Fruit fly (Drosophila melanogaster) whole organism, embryonic: Measurements from ENCODE around the gene Klp67A.
A peak's percentile ranks its signal among the peaks of the same experiment; 100 is the strongest.

Experiments
- Atf6 ChIP-seq: fragments of 200-800 bp; sonication (Bioruptor generic); IDR thresholded peaks from 2 replicates; pipeline ENCODE4 v1.3.6; 2022; ENCODE audit warnings: missing biosample characterization, missing genetic modification characterization
- Bgb ChIP-seq: fragments of 200-800 bp; sonication (Bioruptor generic); IDR thresholded peaks from 2 replicates; pipeline ENCODE4 v1.3.6; 2022; ENCODE audit warnings: missing biosample characterization, missing genetic modification characterization; ENCODE audit not compliant: partially characterized antibody
- CG10147 ChIP-seq: fragments of 200-800 bp; sonication (Bioruptor generic); optimal IDR thresholded peaks from 2 replicates; lab custom pipeline; 2019; ENCODE audit warnings: missing biosample characterization, mild to moderate bottlenecking, missing genetic modification characterization, moderate library complexity
- CG10209 ChIP-seq: fragments of 200-800 bp; sonication (Bioruptor generic); optimal IDR thresholded peaks from 3 replicates; lab custom pipeline; 2017; ENCODE audit warnings: missing biosample characterization, mild to moderate bottlenecking, missing genetic modification characterization, missing genetic modification reagents
- CG10979 ChIP-seq: fragments of 200-800 bp; sonication (Bioruptor generic); optimal IDR thresholded peaks from 2 replicates; lab custom pipeline; 2018; ENCODE audit warnings: missing biosample characterization, mild to moderate bottlenecking, missing genetic modification characterization, moderate library complexity
- CG11696 ChIP-seq: fragments of 200-800 bp; sonication (Bioruptor generic); IDR thresholded peaks from 2 replicates; pipeline ENCODE4 v1.3.6; 2022; ENCODE audit warnings: missing biosample characterization, missing genetic modification characterization
- CG1233 ChIP-seq: fragments of 200-800 bp; sonication (Bioruptor generic); optimal IDR thresholded peaks from 4 replicates; lab custom pipeline; 2018; ENCODE audit warnings: missing biosample characterization, mild to moderate bottlenecking, missing genetic modification characterization
- CG12391 ChIP-seq: fragments of 200-800 bp; sonication (Bioruptor generic); optimal IDR thresholded peaks from 3 replicates; lab custom pipeline; 2018; ENCODE audit warnings: missing biosample characterization, mild to moderate bottlenecking, missing genetic modification characterization, moderate library complexity
- CG12942 ChIP-seq: fragments of 200-800 bp; sonication (Bioruptor generic); optimal IDR thresholded peaks from 3 replicates; lab custom pipeline; 2016; ENCODE audit warnings: missing biosample characterization, missing genetic modification characterization
- CG14441 ChIP-seq: fragments of 200-800 bp; sonication (Bioruptor generic); IDR thresholded peaks from 2 replicates; pipeline ENCODE4 v1.3.6; 2022; ENCODE audit warnings: missing biosample characterization, missing genetic modification characterization
- CG14860 ChIP-seq: fragments of 200-800 bp; sonication (Bioruptor generic); IDR thresholded peaks from 3 replicates; pipeline ENCODE4 v1.3.6; 2022; ENCODE audit warnings: missing biosample characterization, missing genetic modification characterization; ENCODE audit not compliant: partially characterized antibody
- CG16813 ChIP-seq: fragments of 200-800 bp; sonication (Bioruptor generic); IDR thresholded peaks from 3 replicates; pipeline ENCODE4 v1.3.6; 2022; ENCODE audit warnings: missing biosample characterization, missing genetic modification characterization; ENCODE audit not compliant: partially characterized antibody
- CG17186 ChIP-seq: fragments of 200-800 bp; sonication (Bioruptor generic); optimal IDR thresholded peaks from 3 replicates; lab custom pipeline; 2017; ENCODE audit warnings: missing biosample characterization, missing genetic modification reagents, missing genetic modification characterization
- CG33557 ChIP-seq: fragments of 200-800 bp; sonication (Bioruptor generic); optimal IDR thresholded peaks from 2 replicates; lab custom pipeline; 2019; ENCODE audit warnings: missing biosample characterization, mild to moderate bottlenecking, missing genetic modification characterization, moderate library complexity
- CG4404 ChIP-seq: fragments of 200-800 bp; sonication (Bioruptor generic); IDR thresholded peaks from 2 replicates; pipeline ENCODE4 v1.3.6; 2022; ENCODE audit warnings: missing biosample characterization, missing genetic modification characterization
- CG4854 ChIP-seq: fragments of 200-800 bp; sonication (Bioruptor generic); optimal IDR thresholded peaks from 2 replicates; lab custom pipeline; 2016; ENCODE audit warnings: missing biosample characterization, missing genetic modification characterization, inconsistent platforms
- CG7745 ChIP-seq: fragments of 200-800 bp; sonication (Bioruptor generic); optimal IDR thresholded peaks from 2 replicates; lab custom pipeline; 2018; ENCODE audit warnings: missing biosample characterization, mild to moderate bottlenecking, missing genetic modification characterization, moderate library complexity
- CG9876 ChIP-seq: fragments of 200-800 bp; sonication (Bioruptor generic); optimal IDR thresholded peaks from 2 replicates; lab custom pipeline; 2016; ENCODE audit warnings: missing biosample characterization, missing genetic modification characterization
- CHES-1-like ChIP-seq: fragments of 200-800 bp; sonication (Bioruptor generic); optimal IDR thresholded peaks from 2 replicates; lab custom pipeline; 2016; ENCODE audit warnings: missing biosample characterization, missing genetic modification characterization
- Dip3 ChIP-seq: fragments of 200-800 bp; sonication (Bioruptor generic); optimal IDR thresholded peaks from 3 replicates; lab custom pipeline; 2016; ENCODE audit warnings: missing biosample characterization, missing genetic modification characterization
- Dll ChIP-seq: fragments of 200-800 bp; sonication (Bioruptor generic); IDR thresholded peaks from 4 replicates; pipeline ENCODE4 v1.3.6; 2022; ENCODE audit warnings: missing biosample characterization, missing genetic modification characterization; ENCODE audit not compliant: partially characterized antibody
- Drgx ChIP-seq: fragments of 200-800 bp; sonication (Bioruptor generic); IDR thresholded peaks from 2 replicates; pipeline ENCODE4 v1.3.6; 2022; ENCODE audit warnings: missing biosample characterization, missing genetic modification characterization
- E2f2 ChIP-seq: fragments of 200-800 bp; sonication (Bioruptor generic); IDR thresholded peaks from 2 replicates; pipeline ENCODE4 v1.3.6; 2022; ENCODE audit warnings: missing biosample characterization, missing genetic modification characterization
- Elba2 ChIP-seq: fragments of 200-800 bp; sonication (Bioruptor generic); optimal IDR thresholded peaks from 3 replicates; lab custom pipeline; 2016; ENCODE audit warnings: missing biosample characterization, missing genetic modification characterization
- HLH4C ChIP-seq: fragments of 200-800 bp; sonication (Bioruptor generic); IDR thresholded peaks from 3 replicates; pipeline ENCODE4 v1.3.6; 2022; ENCODE audit warnings: missing biosample characterization, missing genetic modification characterization; ENCODE audit not compliant: partially characterized antibody
- HLHmδ ChIP-seq: fragments of 200-800 bp; sonication (Bioruptor generic); optimal IDR thresholded peaks from 2 replicates; lab custom pipeline; 2018; ENCODE audit warnings: missing biosample characterization, mild to moderate bottlenecking, missing genetic modification characterization, moderate library complexity
- Hsf ChIP-seq: fragments of 200-800 bp; sonication (Bioruptor generic); optimal IDR thresholded peaks from 3 replicates; lab custom pipeline; 2016; ENCODE audit warnings: missing biosample characterization, missing genetic modification characterization
- Poxn ChIP-seq: fragments of 200-800 bp; sonication (Bioruptor generic); IDR thresholded peaks from 2 replicates; pipeline ENCODE4 v1.3.6; 2022; ENCODE audit warnings: missing biosample characterization, missing genetic modification characterization
- Ssrp ChIP-seq: fragments of 200-800 bp; sonication (Bioruptor generic); optimal IDR thresholded peaks from 2 replicates; lab custom pipeline; 2018; ENCODE audit warnings: missing biosample characterization, mild to moderate bottlenecking, missing genetic modification characterization, moderate library complexity
- Stat92E ChIP-seq, 3 experiments: fragments of >200 bp in 2 of 3; fragments of 200-800 bp in 1 of 3; sonication (Bioruptor generic) in 1 of 3; optimal IDR thresholded peaks; 2 replicates each; lab custom pipeline; 2017 to 2019; ENCODE audit warnings: missing biosample characterization in 3 of 3, missing genetic modification characterization in 3 of 3, mild to moderate bottlenecking in 1 of 3, moderate library complexity in 1 of 3
- ase ChIP-seq: fragments of 200-800 bp; sonication (Bioruptor generic); IDR thresholded peaks from 3 replicates; pipeline ENCODE4 v1.3.6; 2022; ENCODE audit warnings: missing biosample characterization, missing genetic modification characterization
- chm ChIP-seq: fragments of 200-800 bp; sonication (Bioruptor generic); IDR thresholded peaks from 2 replicates; pipeline ENCODE4 v1.3.6; 2022; ENCODE audit warnings: missing biosample characterization, missing genetic modification characterization
- cwo ChIP-seq: fragments of 200-800 bp; sonication (Bioruptor generic); optimal IDR thresholded peaks from 3 replicates; lab custom pipeline; 2017; ENCODE audit warnings: missing biosample characterization, missing genetic modification characterization, mild to moderate bottlenecking, moderate library complexity, missing genetic modification reagents
- ind ChIP-seq: fragments of 200-800 bp; sonication (Bioruptor generic); optimal IDR thresholded peaks from 3 replicates; lab custom pipeline; 2016; ENCODE audit warnings: missing biosample characterization, missing genetic modification characterization
- kay ChIP-seq: fragments of 200-800 bp; sonication (Bioruptor generic); optimal IDR thresholded peaks from 2 replicates; lab custom pipeline; 2016; ENCODE audit warnings: missing biosample characterization, missing genetic modification characterization
- klu ChIP-seq: fragments of 200-800 bp; sonication (Bioruptor generic); IDR thresholded peaks from 2 replicates; pipeline ENCODE4 v1.3.6; 2022; ENCODE audit warnings: missing biosample characterization, missing genetic modification characterization
- lov ChIP-seq, 2 experiments: fragments of 200-800 bp in 1 of 2; fragments of >200 bp in 1 of 2; sonication (Bioruptor generic) in 1 of 2; IDR thresholded peaks in 1 of 2; optimal IDR thresholded peaks in 1 of 2; 2 replicates in 1 of 2; 3 replicates in 1 of 2; pipeline versions ENCODE4 v1.3.6 to Lab custom; 2017 to 2022; ENCODE audit warnings: missing biosample characterization in 1 of 2, missing genetic modification characterization in 1 of 2
- p53 ChIP-seq: fragments of 200-800 bp; sonication (Bioruptor generic); optimal IDR thresholded peaks from 2 replicates; lab custom pipeline; 2016; ENCODE audit warnings: missing biosample characterization, missing genetic modification characterization
- pb ChIP-seq: fragments of 200-800 bp; sonication (Bioruptor generic); optimal IDR thresholded peaks from 3 replicates; lab custom pipeline; 2016; ENCODE audit warnings: missing biosample characterization, missing genetic modification characterization
- psq ChIP-seq: fragments of 200-800 bp; sonication (Bioruptor generic); optimal IDR thresholded peaks from 2 replicates; lab custom pipeline; 2017; ENCODE audit warnings: missing biosample characterization, missing genetic modification characterization
- ro ChIP-seq: fragments of 200-800 bp; sonication (Bioruptor generic); IDR thresholded peaks from 2 replicates; pipeline ENCODE4 v1.3.6; 2022; ENCODE audit warnings: missing biosample characterization, missing genetic modification characterization
- salm ChIP-seq: fragments of 200-800 bp; sonication (Bioruptor generic); optimal IDR thresholded peaks from 2 replicates; lab custom pipeline; 2018; ENCODE audit warnings: missing biosample characterization, mild to moderate bottlenecking, missing genetic modification characterization
- slbo ChIP-seq: fragments of 200-800 bp; sonication (Bioruptor generic); IDR thresholded peaks from 2 replicates; pipeline ENCODE4 v1.3.6; 2022; ENCODE audit warnings: missing biosample characterization, missing genetic modification characterization
- sug ChIP-seq: fragments of 200-800 bp; optimal IDR thresholded peaks from 2 replicates; lab custom pipeline; 2019; ENCODE audit warnings: missing biosample characterization, mild to moderate bottlenecking, missing genetic modification characterization, moderate library complexity
- tll ChIP-seq, 2 experiments: fragments of 200-800 bp in 1 of 2; fragments of >200 bp in 1 of 2; sonication (Bioruptor generic) in 1 of 2; optimal IDR thresholded peaks; 2 replicates each; lab custom pipeline; 2017 to 2019; ENCODE audit warnings: missing biosample characterization in 2 of 2, missing genetic modification characterization in 2 of 2, mild to moderate bottlenecking in 1 of 2, moderate library complexity in 1 of 2
- ttk ChIP-seq: fragments of 200-800 bp; sonication (Bioruptor generic); IDR thresholded peaks from 2 replicates; pipeline ENCODE4 v2.1.2; 2022; ENCODE audit warnings: missing biosample characterization, missing genetic modification characterization
- tup ChIP-seq: fragments of 200-800 bp; sonication (Bioruptor generic); optimal IDR thresholded peaks from 2 replicates; lab custom pipeline; 2016; ENCODE audit warnings: missing biosample characterization, mild to moderate bottlenecking, missing genetic modification characterization, moderate library complexity
- wdn ChIP-seq: fragments of 200-800 bp; sonication (Bioruptor generic); IDR thresholded peaks from 2 replicates; pipeline ENCODE4 v1.3.6; 2022; ENCODE audit warnings: missing biosample characterization, missing genetic modification characterization
- wek ChIP-seq: fragments of 200-800 bp; sonication (Bioruptor generic); optimal IDR thresholded peaks from 3 replicates; lab custom pipeline; 2018; ENCODE audit warnings: missing biosample characterization, mild to moderate bottlenecking, missing genetic modification characterization, moderate library complexity

The Klp67A gene

dm6 chr3L:9397156-9397555, 30.3 kb upstream of the Klp67A start (continued):
- TF ChIP-seq ttk (GFP tag; lab: Robert Waterston, UW) (no peak), tll (GFP tag; optimal IDR thresholded peaks at IDR 0.05; lab: Kevin White, UChicago) (no peak), Dip3 (GFP tag; lab: Kevin White, UChicago) (no peak), slbo (GFP tag; lab: Robert Waterston, UW) (no peak; the same call in 1 of the 2 replicates), Hsf (GFP tag; lab: Kevin White, UChicago) (no peak), wek (GFP tag; lab: Kevin White, UChicago) (peak; percentile 79), CG7745 (no peak), CG17186 (GFP tag; lab: Kevin White, UChicago) (peak; percentile 38), ind (GFP tag; lab: Kevin White, UChicago) (no peak), Poxn (GFP tag; lab: Robert Waterston, UW) (no peak), salm (tag; lab: Kevin White, UChicago) (peak; percentile 29), wdn (GFP tag; lab: Robert Waterston, UW) (0 out of 2 replicates have a peak, but pooled peaks have one; percentile 28), CG4854 (GFP tag; lab: Kevin White, UChicago) (peak; percentile 66), kay (GFP tag; lab: Kevin White, UChicago) (peak; percentile 12), CG16813 (GFP tag; lab: Robert Waterston, UW) (no peak), p53 (GFP tag; lab: Kevin White, UChicago) (no peak), CG1233 (GFP tag; lab: Kevin White, UChicago) (peak; percentile 75), chm (GFP tag; lab: Robert Waterston, UW) (peak; percentile 56), HLH4C (GFP tag; lab: Robert Waterston, UW) (no peak), sug (peak; percentile 68), CG10209 (GFP tag; lab: Kevin White, UChicago) (peak; percentile 66), Ssrp (tag; lab: Kevin White, UChicago) (no peak), E2f2 (GFP tag; lab: Robert Waterston, UW) (0 out of 2 replicates have a peak, but pooled peaks have one; percentile 5), CG10979 (tag; lab: Kevin White, UChicago) (no peak), psq (GFP tag; lab: Kevin White, UChicago) (no peak), klu (GFP tag; lab: Robert Waterston, UW) (no peak), CG4404 (no peak), Stat92E (GFP tag; optimal IDR thresholded peaks at IDR 0.05; lab: Kevin White, UChicago) (no peak), Drgx (peak; percentile 44), CG10147 (GFP tag; lab: Kevin White, UChicago) (peak; percentile 63), CG14860 (GFP tag; lab: Robert Waterston, UW) (no peak), CG12391 (tag; lab: Kevin White, UChicago) (peak; percentile 6), CG11696 (0 out of 2 replicates have a peak, but pooled peaks have one; percentile 6), CG9876 (GFP tag; lab: Kevin White, UChicago) (no peak), ase (no peak), Atf6 (GFP tag; lab: Robert Waterston, UW) (peak; percentile 77), lov (optimal IDR thresholded peaks at IDR 0.05; lab: Kevin White, UChicago) (no peak), lov (GFP tag; IDR thresholded peaks at IDR 0.05; lab: Robert Waterston, UW) (peak; percentile 62; the same call in 1 of the 3 replicates), pb (no peak), CG14441 (GFP tag; lab: Robert Waterston, UW) (peak; percentile 33; the same call in 1 of the 2 replicates), HLHmδ (GFP tag; lab: Kevin White, UChicago) (peak; percentile 71), CG12942 (GFP tag; lab: Kevin White, UChicago) (peak; percentile 16), CG33557 (peak; percentile 42), Bgb (GFP tag; lab: Robert Waterston, UW) (no peak), Elba2 (no peak), tup (peak; percentile 36), cwo (GFP tag; lab: Kevin White, UChicago) (peak; percentile 84), Dll (GFP tag; lab: Robert Waterston, UW) (no peak), CHES-1-like (peak; percentile 9), ro (no peak)
